Worm (Caenorhabditis elegans) whole organism, early embryonic: ENCODE data around the gene K11D12.13.

Source experiments
- ama-1 ChIP-seq: fragments of 150-350 bp; optimal IDR thresholded peaks from 2 replicates; lab custom pipeline; 2014
- ceh-36 ChIP-seq: sonication (generic microtip); optimal IDR thresholded peaks from 2 replicates; lab custom pipeline; 2016; ENCODE audit warnings: missing genetic modification characterization, inconsistent platforms, missing compliant biosample characterization
- ets-7 ChIP-seq: sonication (generic microtip); optimal IDR thresholded peaks from 2 replicates; lab custom pipeline; 2016; ENCODE audit warnings: missing genotype, missing genetic modification characterization, missing compliant biosample characterization
- pes-1 ChIP-seq: fragments of 200-800 bp; sonication (Bioruptor generic); IDR thresholded peaks from 2 replicates; pipeline ENCODE4 v1.3.6; 2022; ENCODE audit warnings: missing genetic modification reagents, missing genetic modification characterization, missing compliant biosample characterization
- sea-1 ChIP-seq: fragments of 200-800 bp; sonication (Bioruptor generic); conservative IDR thresholded peaks from 2 replicates; pipeline ENCODE4 v1.3.6; 2022; ENCODE audit warnings: missing genetic modification characterization, missing compliant biosample characterization
- tbx-11 ChIP-seq: fragments of 200-800 bp; sonication (Bioruptor generic); IDR thresholded peaks from 2 replicates; pipeline ENCODE4 v1.3.6; 2022; ENCODE audit warnings: missing genetic modification characterization, missing compliant biosample characterization

ce11 chrV:5027640-5028039 lies 5.6 kb upstream of the K11D12.13 start, which contains the start of gene cpt-4:
- TF ChIP-seq pes-1 (GFP tag; lab: Robert Waterston, UW) (no peak), ama-1 (lab: Kevin White, UChicago) (no peak), ets-7 (tag; lab: Kevin White, UChicago) (no peak), sea-1 (no peak), tbx-11 (GFP tag; lab: Robert Waterston, UW) (no peak), ceh-36 (tag; lab: Kevin White, UChicago) (no peak)
